Fruit fly (Drosophila melanogaster): ENCODE measurements around the gene Ssl1.

Gene Ssl1

dm6 chr3L:22837651-22838614 lies 41.0 kb upstream of the Ssl1 start (continued):
- TF ChIP-seq bsh (GFP tag; optimal IDR thresholded peaks at IDR 0.05) (no peak), CG10543 (GFP tag; optimal IDR thresholded peaks at IDR 0.05) (peak; percentile 76), crol (GFP tag; IDR thresholded peaks at IDR 0.05) (peak; percentile 72), CG17802 (tag; optimal IDR thresholded peaks at IDR 0.05) (no peak), NC2β (GFP tag; optimal IDR thresholded peaks at IDR 0.05) (no peak), exex (tag; optimal IDR thresholded peaks at IDR 0.05) (peak; percentile 66), maf-S (GFP tag; optimal IDR thresholded peaks at IDR 0.05) (no peak), Side (GFP tag; optimal IDR thresholded peaks at IDR 0.05) (no peak), CG13123 (GFP tag; optimal IDR thresholded peaks at IDR 0.05) (no peak), CG18262 (tag; optimal IDR thresholded peaks at IDR 0.05) (no peak), Xbp1 (GFP tag; optimal IDR thresholded peaks at IDR 0.05) (no peak), nerfin-2 (GFP tag; IDR thresholded peaks at IDR 0.05; ENCODE audit: partially characterized antibody) (no peak), tin (GFP tag; optimal IDR thresholded peaks at IDR 0.05) (no peak), pros (GFP tag; optimal IDR thresholded peaks at IDR 0.05) (no peak), CG31224 (GFP tag; IDR thresholded peaks at IDR 0.05) (peak; percentile 53; the same call in 1 of the 2 replicates), YL-1 (GFP tag; optimal IDR thresholded peaks at IDR 0.05) (no peak), eve (GFP tag; optimal IDR thresholded peaks at IDR 0.05) (no peak), CG2712 (tag; optimal IDR thresholded peaks at IDR 0.05) (no peak), Dref (GFP tag; IDR thresholded peaks at IDR 0.05) (no peak), CG11504 (tag; optimal IDR thresholded peaks at IDR 0.05) (no peak), CG11696 (GFP tag; IDR thresholded peaks at IDR 0.05) (no peak), Ada2b (GFP tag; IDR thresholded peaks at IDR 0.05) (0 out of 2 replicates have a peak, but pooled peaks have one; percentile 17), CG1024 (GFP tag; IDR thresholded peaks at IDR 0.05) (no peak), Hr51 (GFP tag; optimal IDR thresholded peaks at IDR 0.05) (no peak), sd (tag; optimal IDR thresholded peaks at IDR 0.05) (peak; percentile 6), ato (GFP tag; IDR thresholded peaks at IDR 0.05; ENCODE audit: partially characterized antibody) (0 out of 2 replicates have a peak, but pooled peaks have one; percentile 24), cato (GFP tag; optimal IDR thresholded peaks at IDR 0.05; ENCODE audit: borderline replicate concordance) (no peak), luna (GFP tag; optimal IDR thresholded peaks at IDR 0.05) (no peak), pzg (GFP tag; optimal IDR thresholded peaks at IDR 0.05) (no peak), Sin3A (optimal IDR thresholded peaks at IDR 0.05) (no peak), nau (GFP tag; optimal IDR thresholded peaks at IDR 0.05) (peak; percentile 39), CG17385 (GFP tag; optimal IDR thresholded peaks at IDR 0.05) (no peak), dimm (GFP tag; IDR thresholded peaks at IDR 0.05) (no peak), Fer1 (GFP tag; optimal IDR thresholded peaks at IDR 0.05) (peak; percentile 27), sens-2 (GFP tag; IDR thresholded peaks at IDR 0.05) (no peak), ac (GFP tag; optimal IDR thresholded peaks at IDR 0.05) (no peak), hbn (GFP tag; IDR thresholded peaks at IDR 0.05; ENCODE audit: partially characterized antibody) (no peak), C15 (GFP tag; IDR thresholded peaks at IDR 0.05) (no peak), CG43689 (GFP tag; IDR thresholded peaks at IDR 0.05) (no peak), CTCF (GFP tag; optimal IDR thresholded peaks at IDR 0.05) (no peak), cad (GFP tag; optimal IDR thresholded peaks at IDR 0.05) (no peak), CG13894 (tag; optimal IDR thresholded peaks at IDR 0.05) (peak; percentile 77), row (GFP tag; IDR thresholded peaks at IDR 0.05) (no peak), Deaf1 (tag; optimal IDR thresholded peaks at IDR 0.05) (peak; percentile 71), chm (GFP tag; IDR thresholded peaks at IDR 0.05) (no peak), CG9727 (GFP tag; optimal IDR thresholded peaks at IDR 0.05) (no peak), CG18011 (GFP tag; optimal IDR thresholded peaks at IDR 0.05) (no peak), CG15269 (tag; optimal IDR thresholded peaks at IDR 0.05) (no peak), CG17186 (GFP tag; optimal IDR thresholded peaks at IDR 0.05) (no peak)
